Worm (Caenorhabditis elegans) whole organism, L4 larva: Measurements from ENCODE around the gene him-10.

Experiments used
- D1046.2 ChIP-seq: fragments of 200-800 bp; sonication (Bioruptor generic); IDR thresholded peaks from 2 replicates; pipeline ENCODE4 v1.3.6; 2022; ENCODE audit warnings: missing genetic modification characterization, missing compliant biosample characterization
- F10B5.3 ChIP-seq: sonication (generic microtip); optimal IDR thresholded peaks from 2 replicates; lab custom pipeline; 2016; ENCODE audit warnings: mild to moderate bottlenecking, missing genetic modification characterization, missing compliant biosample characterization
- F37D6.2 ChIP-seq: sonication (generic microtip); optimal IDR thresholded peaks from 2 replicates; lab custom pipeline; 2016; ENCODE audit warnings: mild to moderate bottlenecking, missing genetic modification characterization, missing compliant biosample characterization
- Y105C5A.15 ChIP-seq: fragments of 200-800 bp; sonication (Bioruptor generic); IDR thresholded peaks from 2 replicates; pipeline ENCODE4 v1.3.6; 2022; ENCODE audit warnings: missing genetic modification characterization, missing compliant biosample characterization
- Y48G9A.11 ChIP-seq: fragments of 200-800 bp; sonication (Bioruptor generic); IDR thresholded peaks from 2 replicates; pipeline ENCODE4 v1.3.6; 2022; ENCODE audit warnings: missing genetic modification reagents, missing genetic modification characterization, missing compliant biosample characterization
- aha-1 ChIP-seq: fragments of 150-350 bp; peaks from one replicate; lab custom pipeline; 2014; ENCODE audit warnings: missing biosample characterization, missing genetic modification characterization
- ama-1 ChIP-seq: fragments of 150-350 bp; optimal IDR thresholded peaks from 2 replicates; lab custom pipeline; 2014; ENCODE audit warnings: inconsistent platforms, mixed read lengths
- arid-1 ChIP-seq: fragments of 200-800 bp; sonication (Bioruptor generic); conservative IDR thresholded peaks from 2 replicates; pipeline ENCODE4 v1.3.6; 2022; ENCODE audit warnings: missing genetic modification reagents, missing genetic modification characterization, missing compliant biosample characterization
- attf-4 ChIP-seq: sonication (generic microtip); optimal IDR thresholded peaks from 3 replicates; lab custom pipeline; 2017; ENCODE audit warnings: missing biosample characterization, missing genetic modification characterization
- ceh-32 ChIP-seq: sonication (generic microtip); optimal IDR thresholded peaks from 2 replicates; lab custom pipeline; 2016; ENCODE audit warnings: mild to moderate bottlenecking, missing genetic modification characterization, missing compliant biosample characterization; ENCODE audit not compliant: poor library complexity
- ceh-82 ChIP-seq: sonication (generic microtip); optimal IDR thresholded peaks from 2 replicates; lab custom pipeline; 2017; ENCODE audit warnings: missing biosample characterization, missing genetic modification characterization
- ces-1 ChIP-seq: fragments of 150-350 bp; sonication (generic microtip); optimal IDR thresholded peaks from 4 replicates; lab custom pipeline; 2014; ENCODE audit warnings: missing biosample characterization, missing genetic modification reagents, missing genetic modification characterization
- cey-2 ChIP-seq: sonication (generic microtip); optimal IDR thresholded peaks from 3 replicates; lab custom pipeline; 2017; ENCODE audit warnings: missing genetic modification characterization, mild to moderate bottlenecking, missing compliant biosample characterization, antibody characterized with exemption, borderline replicate concordance; ENCODE audit not compliant: insufficient read depth
- ctbp-1 ChIP-seq: fragments of 200-800 bp; sonication (Bioruptor generic); IDR thresholded peaks from 2 replicates; pipeline ENCODE4 v1.3.6; 2022; ENCODE audit warnings: missing genetic modification reagents, missing genetic modification characterization, missing compliant biosample characterization
- dmd-6 ChIP-seq: fragments of 200-800 bp; sonication (Bioruptor generic); IDR thresholded peaks from 2 replicates; pipeline ENCODE4 v1.3.6; 2022; ENCODE audit warnings: missing genetic modification reagents, missing genetic modification characterization, missing compliant biosample characterization
- dmd-8 ChIP-seq: fragments of 200-800 bp; sonication (Bioruptor generic); IDR thresholded peaks from 2 replicates; pipeline ENCODE4 v1.3.6; 2022; ENCODE audit warnings: missing genetic modification characterization, missing compliant biosample characterization
- dpl-1 ChIP-seq: fragments of 150-350 bp; optimal IDR thresholded peaks from 2 replicates; lab custom pipeline; 2014; ENCODE audit warnings: missing biosample characterization, missing genetic modification reagents, missing genetic modification characterization
- duxl-1 ChIP-seq: sonication (generic microtip); optimal IDR thresholded peaks from 2 replicates; lab custom pipeline; 2016; ENCODE audit warnings: mild to moderate bottlenecking, missing genetic modification characterization, moderate library complexity, missing compliant biosample characterization; ENCODE audit not compliant: poor library complexity
- dve-1 ChIP-seq: sonication (generic microtip); optimal IDR thresholded peaks from 2 replicates; lab custom pipeline; 2017; ENCODE audit warnings: antibody characterized with exemption, mild to moderate bottlenecking, missing genetic modification characterization, missing compliant biosample characterization; ENCODE audit not compliant: insufficient read depth
- egl-27 ChIP-seq: sonication (generic microtip); optimal IDR thresholded peaks from 3 replicates; lab custom pipeline; 2017; ENCODE audit warnings: missing biosample characterization, missing genetic modification reagents, missing genetic modification characterization
- egl-43 ChIP-seq: fragments of 200-800 bp; sonication (Bioruptor generic); IDR thresholded peaks from 2 replicates; pipeline ENCODE4 v1.3.6; 2022; ENCODE audit warnings: missing genetic modification reagents, missing genetic modification characterization, missing compliant biosample characterization
- fkh-10 ChIP-seq: fragments of 150-350 bp; optimal IDR thresholded peaks from 2 replicates; lab custom pipeline; 2014; ENCODE audit warnings: missing biosample characterization, missing genetic modification reagents, missing genetic modification characterization
- hlh-11 ChIP-seq: fragments of 200-800 bp; sonication (Bioruptor generic); optimal IDR thresholded peaks from 2 replicates; lab custom pipeline; 2018; ENCODE audit warnings: mild to moderate bottlenecking, missing genetic modification characterization, missing compliant biosample characterization
- hlh-30 ChIP-seq: sonication (generic microtip); optimal IDR thresholded peaks from 2 replicates; lab custom pipeline; 2017; ENCODE audit warnings: antibody characterized with exemption, mild to moderate bottlenecking, missing genetic modification characterization, missing compliant biosample characterization; ENCODE audit not compliant: insufficient read depth
- lin-1 ChIP-seq: fragments of 200-800 bp; sonication (Bioruptor generic); IDR thresholded peaks from 2 replicates; pipeline ENCODE4 v1.3.6; 2022; ENCODE audit warnings: missing genetic modification reagents, missing genetic modification characterization, missing compliant biosample characterization
- madf-5 ChIP-seq, 2 experiments: fragments of 200-800 bp; sonication (Bioruptor generic); IDR thresholded peaks; 2 replicates each; pipeline ENCODE4 v1.3.6; 2022; ENCODE audit warnings: missing compliant biosample characterization in 2 of 2, missing genetic modification characterization in 2 of 2
- mep-1 ChIP-seq: fragments of 150-350 bp; sonication (generic microtip); optimal IDR thresholded peaks from 3 replicates; lab custom pipeline; 2014; ENCODE audit warnings: missing biosample characterization, missing genetic modification characterization
- mxl-2 ChIP-seq: fragments of 200-800 bp; sonication (Bioruptor generic); conservative IDR thresholded peaks from 2 replicates; pipeline ENCODE4 v1.3.6; 2022; ENCODE audit warnings: missing genetic modification reagents, missing genetic modification characterization, missing compliant biosample characterization
- mxl-3 ChIP-seq: fragments of 200-800 bp; sonication (Bioruptor generic); optimal IDR thresholded peaks from 2 replicates; lab custom pipeline; 2018; ENCODE audit warnings: mild to moderate bottlenecking, missing genetic modification characterization, missing compliant biosample characterization
- nhr-102 ChIP-seq: sonication (generic microtip); optimal IDR thresholded peaks from 2 replicates; lab custom pipeline; 2016; ENCODE audit warnings: mild to moderate bottlenecking, missing genetic modification characterization, moderate library complexity, missing compliant biosample characterization
- nhr-28 ChIP-seq: fragments of 150-350 bp; optimal IDR thresholded peaks from 2 replicates; lab custom pipeline; 2014; ENCODE audit warnings: missing biosample characterization, missing genetic modification characterization
- nhr-42 ChIP-seq: fragments of 200-800 bp; sonication (Bioruptor generic); IDR thresholded peaks from 2 replicates; pipeline ENCODE4 v1.3.6; 2022; ENCODE audit warnings: missing genetic modification characterization, missing compliant biosample characterization
- nhr-77 ChIP-seq: fragments of 150-350 bp; optimal IDR thresholded peaks from 2 replicates; lab custom pipeline; 2014; ENCODE audit warnings: missing biosample characterization, missing genetic modification characterization
- pqm-1 ChIP-seq: sonication (generic microtip); optimal IDR thresholded peaks from 2 replicates; lab custom pipeline; 2017; ENCODE audit warnings: missing biosample characterization, missing genetic modification characterization
- rbr-2 ChIP-seq: sonication (generic microtip); optimal IDR thresholded peaks from 2 replicates; lab custom pipeline; 2016; ENCODE audit warnings: missing genotype, missing genetic modification characterization, missing compliant biosample characterization
- saeg-2 ChIP-seq: fragments of 200-800 bp; sonication (Bioruptor generic); IDR thresholded peaks from 2 replicates; pipeline ENCODE4 v1.3.6; 2022; ENCODE audit warnings: missing genetic modification reagents, missing genetic modification characterization, missing compliant biosample characterization
- sdz-12 ChIP-seq: fragments of 200-800 bp; sonication (Bioruptor generic); optimal IDR thresholded peaks from 2 replicates; lab custom pipeline; 2018; ENCODE audit warnings: mild to moderate bottlenecking, missing genetic modification characterization, missing compliant biosample characterization
- set-16 ChIP-seq: fragments of 200-800 bp; sonication (Bioruptor generic); IDR thresholded peaks from 2 replicates; pipeline ENCODE4 v1.3.6; 2022; ENCODE audit warnings: missing genetic modification reagents, missing genetic modification characterization, missing compliant biosample characterization
- snpc-1.2 ChIP-seq: fragments of 200-800 bp; sonication (Bioruptor generic); IDR thresholded peaks from 2 replicates; pipeline ENCODE4 v1.3.6; 2022; ENCODE audit warnings: missing genetic modification reagents, missing genetic modification characterization, missing compliant biosample characterization
- snpc-4 ChIP-seq: fragments of 150-350 bp; optimal IDR thresholded peaks from 2 replicates; lab custom pipeline; 2014; ENCODE audit warnings: missing biosample characterization, missing genetic modification characterization
- spr-1 ChIP-seq: sonication (generic microtip); optimal IDR thresholded peaks from 2 replicates; lab custom pipeline; 2016; ENCODE audit warnings: mild to moderate bottlenecking, missing genetic modification characterization, missing compliant biosample characterization
- vab-7 ChIP-seq: fragments of 200-800 bp; sonication (Bioruptor generic); IDR thresholded peaks from 2 replicates; pipeline ENCODE4 v1.3.6; 2022; ENCODE audit warnings: missing genetic modification reagents, missing genetic modification characterization, missing compliant biosample characterization
- zip-2 ChIP-seq: fragments of 150-350 bp; optimal IDR thresholded peaks from 2 replicates; lab custom pipeline; 2014; ENCODE audit warnings: missing biosample characterization, missing genetic modification characterization
- ztf-7 ChIP-seq: fragments of 150-350 bp; optimal IDR thresholded peaks from 2 replicates; lab custom pipeline; 2014; ENCODE audit warnings: missing biosample characterization, missing genetic modification characterization

him-10 gene

DNA sequence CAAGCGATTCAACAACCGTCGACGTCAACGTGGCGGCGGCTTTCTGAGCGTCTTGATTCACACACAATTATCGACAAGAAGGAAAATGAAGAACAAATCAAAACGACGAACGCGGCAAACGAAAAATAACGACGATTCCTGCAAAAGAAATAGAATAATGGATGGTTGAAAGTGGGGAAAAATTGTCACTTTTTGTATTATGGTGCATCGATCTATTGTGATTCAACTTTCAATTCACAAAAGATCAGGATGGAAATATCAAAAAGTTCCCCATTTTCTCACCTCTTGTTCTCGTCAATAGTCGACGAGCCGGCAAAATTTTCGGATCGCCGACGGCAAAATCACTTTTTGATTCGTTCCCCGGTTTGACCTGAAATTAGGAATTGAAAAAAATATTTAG, 30.3 kb downstream of the him-10 start, which contains the start of the genes R12B2.13 and mdt-15:
R12B2.13 (minus strand) TSS at position 101 of the 400 bp plus-strand sequence.
mdt-15 (minus strand) TSS at position 376 of the 400 bp plus-strand sequence.
- no peak for TF ChIP-seq dmd-8 (GFP tag; lab: Robert Waterston, UW)
- no peak for TF ChIP-seq ceh-32
- no peak for TF ChIP-seq duxl-1
- TF ChIP-seq mep-1 (tag; lab: Kevin White, UChicago): no peak
- no peak for TF ChIP-seq lin-1 (GFP tag; lab: Robert Waterston, UW)
- TF ChIP-seq Y105C5A.15 (GFP tag; lab: Robert Waterston, UW): no peak
- TF ChIP-seq cey-2: no peak
- no peak for TF ChIP-seq rbr-2 (tag; lab: Kevin White, UChicago)
- no peak for TF ChIP-seq egl-43 (GFP tag; lab: Robert Waterston, UW)
- TF ChIP-seq madf-5 (GFP tag; IDR thresholded peaks at IDR 0.05; lab: Robert Waterston, UW): no peak
- TF ChIP-seq snpc-4: no peak
- no peak for TF ChIP-seq saeg-2 (GFP tag; lab: Robert Waterston, UW)
- TF ChIP-seq aha-1 (tag; lab: Kevin White, UChicago): no peak
- TF ChIP-seq ces-1: no peak
- no peak for TF ChIP-seq ceh-82 (tag; lab: Kevin White, UChicago)
- TF ChIP-seq spr-1: no peak
- TF ChIP-seq F37D6.2 (tag; lab: Kevin White, UChicago): no peak
- TF ChIP-seq nhr-42 (GFP tag; lab: Robert Waterston, UW): no peak
- no peak for TF ChIP-seq mxl-2
- TF ChIP-seq, all 104 proteins: peak for 0

DNA sequence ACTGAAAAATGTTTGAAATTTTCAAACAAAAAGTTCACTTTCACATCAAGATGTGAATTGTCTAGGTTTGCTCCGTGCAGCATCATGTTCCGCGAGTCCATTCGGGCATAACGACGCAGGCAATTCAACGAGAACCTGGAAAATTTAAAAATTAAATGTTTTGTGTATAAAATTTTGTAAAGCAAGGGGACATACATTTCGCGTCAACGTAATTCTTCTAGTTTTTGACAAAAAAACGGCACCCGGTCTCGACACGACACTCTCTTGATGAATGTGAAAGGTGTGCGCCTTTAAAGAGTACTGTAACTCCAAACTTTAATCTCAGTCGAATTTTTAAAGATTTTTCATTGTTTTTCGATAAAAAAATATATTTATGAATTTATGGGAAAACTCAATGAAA, 31.0 kb downstream of the him-10 start, which contains the start of gene R12B2.6:
R12B2.6 (minus strand) TSS at position 101 of the 400 bp plus-strand sequence.
- TF ChIP-seq snpc-1.2 (GFP tag; lab: Robert Waterston, UW): no peak
- no peak for TF ChIP-seq vab-7
- no peak for TF ChIP-seq pqm-1
- TF ChIP-seq egl-43 (GFP tag; lab: Robert Waterston, UW): no peak
- TF ChIP-seq set-16: no peak
- no peak for TF ChIP-seq saeg-2 (GFP tag; lab: Robert Waterston, UW)
- TF ChIP-seq arid-1 (GFP tag; lab: Robert Waterston, UW): no peak
- TF ChIP-seq fkh-10 (GFP tag; lab: Kevin White, UChicago): no peak
- no peak for TF ChIP-seq nhr-102 (tag; lab: Kevin White, UChicago)
- TF ChIP-seq, all 104 proteins: peak for 0

DNA sequence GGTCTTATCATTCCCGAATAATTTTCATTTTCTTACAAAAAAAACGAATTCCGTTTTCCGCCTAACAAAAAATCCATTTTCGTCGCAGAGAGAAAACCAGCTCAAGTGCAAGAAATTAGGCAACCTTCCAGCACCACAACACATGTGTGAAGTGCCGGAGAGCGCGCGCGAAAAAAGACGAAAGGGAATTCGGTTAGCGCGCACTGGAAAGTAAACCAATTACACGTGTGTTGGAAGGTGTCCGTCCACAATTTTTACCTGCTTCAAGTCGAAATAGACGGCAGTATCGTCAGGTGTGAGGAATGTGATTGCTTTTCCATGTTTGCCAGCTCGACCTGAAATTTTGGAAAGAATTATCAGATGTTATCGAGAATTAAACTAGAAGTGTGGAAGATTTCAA, 31.6 kb downstream of the him-10 start:
- 0 out of 2 replicates have a peak, but pooled peaks have one; percentile 15 for TF ChIP-seq vab-7
- TF ChIP-seq aha-1 (tag; lab: Kevin White, UChicago): peak; percentile 80
- no peak for TF ChIP-seq nhr-28 (tag; lab: Kevin White, UChicago)
- peak; percentile 39 for TF ChIP-seq ces-1
- TF ChIP-seq ama-1 (lab: Kevin White, UChicago): peak; percentile 26

DNA sequence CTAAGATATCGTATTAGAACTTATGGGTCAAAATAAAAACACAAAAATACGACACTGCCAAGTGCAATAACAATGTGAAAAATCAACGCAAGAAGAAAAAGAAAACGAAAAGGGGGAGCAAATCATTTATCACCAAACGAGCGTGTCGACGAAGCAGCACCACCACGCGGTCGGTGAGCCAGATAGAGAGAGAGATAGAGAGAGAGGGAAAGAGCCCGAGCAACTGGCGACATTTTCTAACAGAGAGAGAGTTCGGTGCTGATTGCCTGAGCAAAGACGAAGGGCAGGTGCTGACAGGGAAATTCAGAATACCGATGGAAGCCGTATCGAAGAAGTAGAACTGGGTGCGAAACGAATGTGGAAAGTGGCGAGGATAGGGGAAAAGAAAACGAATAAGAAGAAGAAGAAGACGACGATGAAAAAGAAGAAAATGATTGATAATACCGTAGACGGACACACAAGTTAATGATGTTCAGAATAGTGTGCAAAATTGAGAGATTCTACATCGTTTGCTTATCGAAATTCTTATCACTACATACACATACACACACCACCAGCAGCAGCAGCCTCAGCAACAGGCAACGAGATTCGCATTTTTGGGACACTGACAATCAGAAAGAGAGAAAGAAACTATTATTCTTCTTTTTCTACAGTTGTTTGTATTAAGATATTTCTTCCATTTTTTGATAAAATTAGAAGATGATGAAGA, 32.3 kb downstream of the him-10 start:
- TF ChIP-seq ztf-7 (tag; lab: Kevin White, UChicago): peak; percentile 16
- no peak for TF ChIP-seq sdz-12 (GFP tag; lab: Kevin White, UChicago)
- no peak for TF ChIP-seq ctbp-1 (GFP tag; lab: Robert Waterston, UW)
- TF ChIP-seq dpl-1 (GFP tag; lab: Kevin White, UChicago): peak; percentile 8
- peak; percentile 84 for TF ChIP-seq dve-1 (tag; lab: Kevin White, UChicago)
- TF ChIP-seq F10B5.3 (tag; lab: Kevin White, UChicago): no peak
- TF ChIP-seq saeg-2 (GFP tag; lab: Robert Waterston, UW): no peak
- peak; percentile 92 for TF ChIP-seq nhr-28 (tag; lab: Kevin White, UChicago)
- no peak for TF ChIP-seq Y48G9A.11 (GFP tag; lab: Robert Waterston, UW)
- TF ChIP-seq zip-2: no peak
- TF ChIP-seq ceh-82 (tag; lab: Kevin White, UChicago): no peak
- peak; percentile 68 for TF ChIP-seq aha-1 (tag; lab: Kevin White, UChicago)
- peak; percentile 16 for TF ChIP-seq nhr-77 (tag; lab: Kevin White, UChicago)
- TF ChIP-seq mxl-3 (GFP tag; lab: Kevin White, UChicago): peak; percentile 63
- no peak for TF ChIP-seq madf-5 (GFP tag; IDR thresholded peaks at IDR 0.05; lab: Robert Waterston, UW)
- no peak for TF ChIP-seq cey-2
- TF ChIP-seq hlh-30 (tag; lab: Kevin White, UChicago): peak; percentile 7
- no peak for TF ChIP-seq D1046.2 (GFP tag; lab: Robert Waterston, UW)
- no peak for TF ChIP-seq egl-27 (tag; lab: Kevin White, UChicago)
- TF ChIP-seq hlh-11: peak; percentile 82
- no peak for TF ChIP-seq attf-4 (tag; lab: Kevin White, UChicago)
- TF ChIP-seq nhr-102 (tag; lab: Kevin White, UChicago): no peak
- TF ChIP-seq pqm-1: peak; percentile 91
- TF ChIP-seq dmd-6: peak; percentile 71
